Worm (Caenorhabditis elegans): ENCODE measurements around the gene fbxb-51.
"Not testable (repeated sequence)": the region's sequence is repeated elsewhere in the genome, so short reads cannot be mapped to it uniquely, and the experiment has no call there.

fbxb-51 gene

ce11 chrII:1545625-1546024 lies 4.9 kb upstream of the fbxb-51 start, which contains the start of gene K05F6.12:
TSS of gene K05F6.12 (plus strand) at chrII:1545925.
- peak in 1 of 2 experiments; percentile 33 for TF ChIP-seq unc-62 (GFP tag; optimal IDR thresholded peaks at IDR 0.05 in 1 of 2)
- no peak for TF ChIP-seq unc-62 (tag; optimal IDR thresholded peaks at IDR 0.05)
- no peak for TF ChIP-seq mdl-1 (tag; optimal IDR thresholded peaks at IDR 0.05)

- not testable (repeated sequence) for TF ChIP-seq ztf-7 (tag; optimal IDR thresholded peaks at IDR 0.05); lin-29 (GFP tag; IDR thresholded peaks at IDR 0.05); nhr-76 (tag; optimal IDR thresholded peaks at IDR 0.05)
These were observed 5.7 kb downstream of the fbxb-51 start, which contains the start of the genes fbxb-54 and fbxb-50 for ce11 chrII:1556217-1556616. TSS of gene fbxb-54 (minus strand) at chrII:1556317. TSS of gene fbxb-50 (plus strand) at chrII:1556443.

- TF ChIP-seq unc-62 (GFP tag; optimal IDR thresholded peaks at IDR 0.05 in 1 of 2), result peak in 1 of 2 experiments; percentile 41
- TF ChIP-seq unc-62 (tag; optimal IDR thresholded peaks at IDR 0.05), result no peak
- no peak for TF ChIP-seq mdt-29 (GFP tag; IDR thresholded peaks at IDR 0.05)
These were observed 10.3 kb downstream of the fbxb-51 start for ce11 chrII:1560839-1561238.

- TF ChIP-seq ceh-32 (tag; optimal IDR thresholded peaks at IDR 0.05; ENCODE audit: poor library complexity) (no peak), daf-19 (GFP tag; conservative IDR thresholded peaks at IDR 0.05) (no peak), sdz-12 (GFP tag; optimal IDR thresholded peaks at IDR 0.05) (no peak), Y75B8A.6 (GFP tag; IDR thresholded peaks at IDR 0.05) (no peak), ceh-82 (tag; optimal IDR thresholded peaks at IDR 0.05) (no peak), unc-130 (GFP tag; optimal IDR thresholded peaks at IDR 0.05) (no peak), dve-1 (tag; optimal IDR thresholded peaks at IDR 0.05; ENCODE audit: insufficient read depth) (no peak), daf-12 (tag; optimal IDR thresholded peaks at IDR 0.05) (no peak), nhr-28 (tag; optimal IDR thresholded peaks at IDR 0.05) (no peak), nhr-6 (tag; optimal IDR thresholded peaks at IDR 0.05) (no peak), Y48G9A.11 (GFP tag; IDR thresholded peaks at IDR 0.05) (no peak), lsy-2 (tag; optimal IDR thresholded peaks at IDR 0.05) (no peak)
These were observed 11.4 kb downstream of the fbxb-51 start, which contains the start of gene K05F6.14 for ce11 chrII:1561863-1562262. TSS of gene K05F6.14 (plus strand) at chrII:1562163.

- no peak for TF ChIP-seq ctbp-1 (GFP tag; IDR thresholded peaks at IDR 0.05)
- TF ChIP-seq F26F4.8 (GFP tag; conservative IDR thresholded peaks at IDR 0.05), result no peak
- no peak for TF ChIP-seq Y105C5A.15 (GFP tag; IDR thresholded peaks at IDR 0.05)
- no peak for TF ChIP-seq nhr-11 (tag; optimal IDR thresholded peaks at IDR 0.05)
- TF ChIP-seq T26A8.4 (GFP tag; IDR thresholded peaks at IDR 0.05), result no peak
- TF ChIP-seq spr-1 (tag; optimal IDR thresholded peaks at IDR 0.05), result no peak
- TF ChIP-seq fkh-10 (GFP tag; optimal IDR thresholded peaks at IDR 0.05), result no peak
- TF ChIP-seq zfp-3 (GFP tag; conservative IDR thresholded peaks at IDR 0.05), result no peak
These were observed 17.1 kb downstream of the fbxb-51 start, which contains the start of gene K05F6.8 for ce11 chrII:1567646-1568045. TSS of gene K05F6.8 (minus strand) at chrII:1567746.

- TF ChIP-seq attf-4 (tag; optimal IDR thresholded peaks at IDR 0.05) (no peak), aha-1 (tag) (peak; percentile 71)
These were observed 17.7 kb downstream of the fbxb-51 start, which contains the start of gene fbxb-49 for ce11 chrII:1568214-1568613. TSS of gene fbxb-49 (plus strand) at chrII:1568514.

ce11 chrII:1571032-1571431 lies 20.5 kb downstream of the fbxb-51 start, which contains the start of gene fbxb-46:
TSS of gene fbxb-46 (minus strand) at chrII:1571132.
- TF ChIP-seq unc-39 (tag; optimal IDR thresholded peaks at IDR 0.05) (no peak), nhr-10 (tag; optimal IDR thresholded peaks at IDR 0.05) (no peak), spr-1 (tag; optimal IDR thresholded peaks at IDR 0.05) (no peak), lin-38 (GFP tag; IDR thresholded peaks at IDR 0.05) (no peak), jun-1 (tag; optimal IDR thresholded peaks at IDR 0.05) (no peak), ceh-62 (tag; optimal IDR thresholded peaks at IDR 0.05) (no peak), pha-4 (GFP tag; IDR thresholded peaks at IDR 0.05) (no peak), pha-4 (tag; optimal IDR thresholded peaks at IDR 0.05) (no peak), daf-12 (tag; optimal IDR thresholded peaks at IDR 0.05) (no peak), zfp-2 (tag; optimal IDR thresholded peaks at IDR 0.05) (no peak), nhr-28 (tag; optimal IDR thresholded peaks at IDR 0.05) (no peak), tra-1 (GFP tag; IDR thresholded peaks at IDR 0.05) (no peak), nhr-77 (tag; optimal IDR thresholded peaks at IDR 0.05) (no peak)

Data from whole organism, L4 larva.